Worm (Caenorhabditis elegans) whole organism, midembryonic: ENCODE results near the gene B0001.3.

Experiments used
- T22C8.4 ChIP-seq: fragments of 200-800 bp; sonication (Bioruptor generic); IDR thresholded peaks from 2 replicates; pipeline ENCODE4 v1.3.6; 2022; ENCODE audit warnings: missing genetic modification characterization, missing compliant biosample characterization
- cog-1 ChIP-seq: sonication (generic microtip); optimal IDR thresholded peaks from 2 replicates; lab custom pipeline; 2016; ENCODE audit warnings: missing genetic modification characterization, missing compliant biosample characterization
- flt-1 ChIP-seq: fragments of 200-800 bp; sonication (Bioruptor generic); IDR thresholded peaks from 2 replicates; pipeline ENCODE4 v1.3.6; 2022; ENCODE audit warnings: missing genetic modification characterization, missing compliant biosample characterization
- klf-2 ChIP-seq: fragments of 200-800 bp; sonication (Bioruptor generic); conservative IDR thresholded peaks from 2 replicates; pipeline ENCODE4 v1.3.6; 2022; ENCODE audit warnings: missing genetic modification reagents, missing genetic modification characterization, missing compliant biosample characterization
- med-1 ChIP-seq: sonication (generic microtip); optimal IDR thresholded peaks from 2 replicates; lab custom pipeline; 2017; ENCODE audit warnings: missing genetic modification characterization, mild to moderate bottlenecking, missing compliant biosample characterization, antibody characterized with exemption, missing genetic modification reagents; ENCODE audit not compliant: insufficient read depth
- ref-1 ChIP-seq: fragments of 200-800 bp; sonication (Bioruptor generic); conservative IDR thresholded peaks from 2 replicates; pipeline ENCODE4 v1.3.6; 2022; ENCODE audit warnings: missing genetic modification reagents, missing genetic modification characterization, missing compliant biosample characterization

Gene B0001.3

ce11 chrIV:12093819-12094218, 51.7 kb downstream of the B0001.3 start, which contains the start of gene F11A10.5:
Gene F11A10.5, plus strand, starts transcription at chrIV:12094119.
- TF ChIP-seq med-1 = no peak
- peak; percentile 55; the same call in 1 of the 2 replicates for TF ChIP-seq T22C8.4 (GFP tag; lab: Robert Waterston, UW)
- no peak for TF ChIP-seq cog-1 (tag; lab: Kevin White, UChicago)
- TF ChIP-seq ref-1 (GFP tag; lab: Robert Waterston, UW) = no peak
- no peak for TF ChIP-seq klf-2 (GFP tag; lab: Robert Waterston, UW)
- TF ChIP-seq flt-1 = no peak
